Worm (Caenorhabditis elegans): ENCODE data around the gene ubxn-5.

ce11 chrII:10227030-10227429 is 7.3 kb downstream of the ubxn-5 start, which contains the start of gene srh-135:
- TF ChIP-seq ztf-4 (tag; optimal IDR thresholded peaks at IDR 0.05) (no peak), nhr-77 (tag; optimal IDR thresholded peaks at IDR 0.05) (no peak), rnt-1 (tag; optimal IDR thresholded peaks at IDR 0.05) (no peak), tlp-1 (tag; optimal IDR thresholded peaks at IDR 0.05) (no peak), skn-1 (tag; optimal IDR thresholded peaks at IDR 0.05) (no peak), mab-9 (GFP tag; IDR thresholded peaks at IDR 0.05) (no peak), hlh-17 (GFP tag; optimal IDR thresholded peaks at IDR 0.05; ENCODE audit: borderline replicate concordance) (no peak)

Data from whole organism, L1 larva.